Worm (Caenorhabditis elegans) whole organism, late embryonic: ENCODE results near the gene zzz-1.

Experiments
- ama-1 ChIP-seq: fragments of 150-350 bp; optimal IDR thresholded peaks from 2 replicates; lab custom pipeline; 2014
- ceh-24 ChIP-seq: sonication (generic microtip); optimal IDR thresholded peaks from 2 replicates; lab custom pipeline; 2016; ENCODE audit warnings: mild to moderate bottlenecking, missing genetic modification characterization, missing compliant biosample characterization
- ceh-6 ChIP-seq: fragments of 200-800 bp; sonication (Bioruptor generic); optimal IDR thresholded peaks from 2 replicates; lab custom pipeline; 2018; ENCODE audit warnings: mild to moderate bottlenecking, missing genetic modification characterization, missing compliant biosample characterization
- ceh-9 ChIP-seq: sonication (generic microtip); optimal IDR thresholded peaks from 2 replicates; lab custom pipeline; 2016; ENCODE audit warnings: mild to moderate bottlenecking, missing genetic modification characterization, inconsistent platforms, missing compliant biosample characterization
- elt-4 ChIP-seq: sonication (generic microtip); optimal IDR thresholded peaks from 2 replicates; lab custom pipeline; 2016; ENCODE audit warnings: missing genetic modification characterization, missing compliant biosample characterization
- fkh-6 ChIP-seq: sonication (generic microtip); optimal IDR thresholded peaks from 2 replicates; lab custom pipeline; 2016; ENCODE audit warnings: missing genetic modification characterization, missing compliant biosample characterization
- nhr-11 ChIP-seq: fragments of 150-350 bp; optimal IDR thresholded peaks from 2 replicates; lab custom pipeline; 2014; ENCODE audit warnings: missing biosample characterization, missing genetic modification characterization
- rnt-1 ChIP-seq: sonication (generic microtip); optimal IDR thresholded peaks from 2 replicates; lab custom pipeline; 2016; ENCODE audit warnings: missing genetic modification characterization, missing compliant biosample characterization
- unc-3 ChIP-seq, 2 experiments: fragments of 200-800 bp in 1 of 2; sonication (Bioruptor generic) in 1 of 2; sonication (generic microtip) in 1 of 2; conservative IDR thresholded peaks in 1 of 2; optimal IDR thresholded peaks in 1 of 2; 2 replicates each; pipeline versions ENCODE4 v1.3.6 to Lab custom; 2016 to 2022; ENCODE audit warnings: missing compliant biosample characterization in 2 of 2, missing genetic modification characterization in 2 of 2, missing genetic modification reagents in 1 of 2

DNA sequence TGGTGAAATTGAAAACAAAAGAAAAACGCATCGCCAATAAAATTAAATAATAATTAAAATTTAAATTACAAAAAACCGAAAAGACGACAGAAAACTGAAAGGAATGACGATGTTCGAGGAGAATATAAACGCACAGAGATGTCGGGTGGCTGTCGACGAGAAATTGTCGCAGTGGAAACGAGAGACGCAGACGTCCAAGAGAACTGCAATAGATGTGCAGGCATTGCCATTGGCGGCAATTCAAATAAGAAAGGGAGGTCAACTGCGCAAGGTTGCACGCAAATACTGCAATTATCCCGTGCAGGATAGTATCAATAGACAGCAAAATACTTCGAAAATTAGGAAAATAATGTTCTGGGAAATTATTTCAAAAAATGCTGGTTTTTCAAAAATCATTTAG, 11.8 kb downstream of the zzz-1 start:
- TF ChIP-seq ceh-9 (tag; lab: Kevin White, UChicago) (no peak), nhr-11 (peak; percentile 7), fkh-6 (tag; lab: Kevin White, UChicago) (peak; percentile 40), unc-3 (GFP tag; conservative IDR thresholded peaks at IDR 0.05; lab: Robert Waterston, UW) (0 out of 2 replicates have a peak, but pooled peaks have one; percentile 36), unc-3 (tag; optimal IDR thresholded peaks at IDR 0.05; lab: Kevin White, UChicago) (no peak), ceh-24 (tag; lab: Kevin White, UChicago) (no peak), ceh-6 (GFP tag; lab: Kevin White, UChicago) (peak; percentile 4), elt-4 (tag; lab: Kevin White, UChicago) (no peak), rnt-1 (tag; lab: Kevin White, UChicago) (peak; percentile 85), ama-1 (lab: Kevin White, UChicago) (no peak)
